Worm (Caenorhabditis elegans) whole organism, L3 larva: Measurements from ENCODE around the gene jud-4.
A peak's percentile ranks its signal among the peaks of the same experiment; 100 is the strongest.

Experiments used
- ama-1 ChIP-seq: fragments of 150-350 bp; optimal IDR thresholded peaks from 2 replicates; lab custom pipeline; 2018
- ceh-16 ChIP-seq: sonication (generic microtip); optimal IDR thresholded peaks from 2 replicates; lab custom pipeline; 2017; ENCODE audit warnings: missing biosample characterization, missing genetic modification characterization
- ceh-28 ChIP-seq: fragments of 150-350 bp; optimal IDR thresholded peaks from 2 replicates; lab custom pipeline; 2014; ENCODE audit warnings: missing biosample characterization, missing genetic modification reagents, missing genetic modification characterization
- elt-2 ChIP-seq: sonication (generic microtip); optimal IDR thresholded peaks from 2 replicates; lab custom pipeline; 2016; ENCODE audit warnings: missing genetic modification reagents, mild to moderate bottlenecking, missing genetic modification characterization, missing compliant biosample characterization
- fkh-10 ChIP-seq: sonication (generic microtip); optimal IDR thresholded peaks from 2 replicates; lab custom pipeline; 2017; ENCODE audit warnings: missing biosample characterization, missing genetic modification reagents, missing genetic modification characterization
- fos-1 ChIP-seq: fragments of 150-350 bp; optimal IDR thresholded peaks from 2 replicates; lab custom pipeline; 2014; ENCODE audit warnings: missing biosample characterization, missing genetic modification characterization
- hmg-11 ChIP-seq: sonication (generic microtip); optimal IDR thresholded peaks from 2 replicates; lab custom pipeline; 2016; ENCODE audit warnings: missing genetic modification characterization, missing compliant biosample characterization
- nfya-1 ChIP-seq: sonication (generic microtip); optimal IDR thresholded peaks from 2 replicates; lab custom pipeline; 2017; ENCODE audit warnings: missing genetic modification characterization, mild to moderate bottlenecking, missing compliant biosample characterization, antibody characterized with exemption, moderate library complexity; ENCODE audit not compliant: insufficient read depth
- nhr-11 ChIP-seq: fragments of 150-350 bp; optimal IDR thresholded peaks from 2 replicates; lab custom pipeline; 2014; ENCODE audit warnings: missing biosample characterization, missing genetic modification characterization
- nhr-12 ChIP-seq: fragments of 150-350 bp; optimal IDR thresholded peaks from 2 replicates; lab custom pipeline; 2014; ENCODE audit warnings: missing biosample characterization, missing genetic modification characterization
- pqm-1 ChIP-seq: fragments of 150-350 bp; optimal IDR thresholded peaks from 2 replicates; lab custom pipeline; 2017; ENCODE audit warnings: missing biosample characterization, missing genetic modification characterization, inconsistent platforms
- skn-1 ChIP-seq: fragments of 150-350 bp; optimal IDR thresholded peaks from 2 replicates; lab custom pipeline; 2014; ENCODE audit warnings: missing biosample characterization, missing genetic modification characterization
- snpc-4 ChIP-seq: fragments of 150-350 bp; optimal IDR thresholded peaks from 2 replicates; lab custom pipeline; 2014; ENCODE audit warnings: missing biosample characterization, missing genetic modification characterization
- zag-1 ChIP-seq: fragments of 150-350 bp; optimal IDR thresholded peaks from 2 replicates; lab custom pipeline; 2014; ENCODE audit warnings: missing biosample characterization, missing genetic modification characterization

- no peak for TF ChIP-seq ceh-28 (tag; lab: Kevin White, UChicago)
- no peak for TF ChIP-seq ama-1 (lab: Kevin White, UChicago)
- TF ChIP-seq nhr-12 (tag; lab: Kevin White, UChicago) = no peak
- TF ChIP-seq skn-1 (tag; lab: Kevin White, UChicago) = no peak
- TF ChIP-seq pqm-1 (tag; lab: Kevin White, UChicago) = peak; percentile 23
- peak; percentile 45 for TF ChIP-seq nfya-1 (tag; lab: Kevin White, UChicago)
- TF ChIP-seq hmg-11 (tag; lab: Kevin White, UChicago) = peak; percentile 30
- no peak for TF ChIP-seq zag-1 (tag; lab: Kevin White, UChicago)
- TF ChIP-seq elt-2 = peak; percentile 33
- no peak for TF ChIP-seq ceh-16 (tag; lab: Kevin White, UChicago)
- no peak for TF ChIP-seq fkh-10 (GFP tag; lab: Kevin White, UChicago)
- no peak for TF ChIP-seq fos-1 (tag; lab: Kevin White, UChicago)
- TF ChIP-seq nhr-11 (tag; lab: Kevin White, UChicago) = no peak
- no peak for TF ChIP-seq snpc-4 (tag; lab: Kevin White, UChicago)
Measured at ce11 chrX:15281248-15281647, 2.7 kb upstream of the jud-4 start.
